Worm (Caenorhabditis elegans) whole organism, L4 larva: ENCODE data around the gene ech-3.

ENCODE experiments used
- F26F4.8 ChIP-seq: fragments of 200-800 bp; sonication (Bioruptor generic); conservative IDR thresholded peaks from 2 replicates; pipeline ENCODE4 v1.3.6; 2022; ENCODE audit warnings: missing genetic modification characterization, missing compliant biosample characterization
- F37D6.2 ChIP-seq: sonication (generic microtip); optimal IDR thresholded peaks from 2 replicates; lab custom pipeline; 2016; ENCODE audit warnings: mild to moderate bottlenecking, missing genetic modification characterization, missing compliant biosample characterization
- T20F7.1 ChIP-seq: fragments of 200-800 bp; sonication (Bioruptor generic); optimal IDR thresholded peaks from 2 replicates; lab custom pipeline; 2018; ENCODE audit warnings: mild to moderate bottlenecking, missing genetic modification characterization, missing compliant biosample characterization
- Y105C5A.15 ChIP-seq: fragments of 200-800 bp; sonication (Bioruptor generic); IDR thresholded peaks from 2 replicates; pipeline ENCODE4 v1.3.6; 2022; ENCODE audit warnings: missing genetic modification characterization, missing compliant biosample characterization
- Y75B8A.6 ChIP-seq: fragments of 200-800 bp; sonication (Bioruptor generic); IDR thresholded peaks from 2 replicates; pipeline ENCODE4 v1.3.6; 2022; ENCODE audit warnings: missing genetic modification reagents, missing genetic modification characterization, missing compliant biosample characterization
- ceh-62 ChIP-seq: sonication (generic microtip); optimal IDR thresholded peaks from 2 replicates; lab custom pipeline; 2017; ENCODE audit warnings: missing biosample characterization, missing genetic modification characterization
- ces-1 ChIP-seq: fragments of 150-350 bp; sonication (generic microtip); optimal IDR thresholded peaks from 4 replicates; lab custom pipeline; 2014; ENCODE audit warnings: missing biosample characterization, missing genetic modification reagents, missing genetic modification characterization
- cey-2 ChIP-seq: sonication (generic microtip); optimal IDR thresholded peaks from 3 replicates; lab custom pipeline; 2017; ENCODE audit warnings: missing genetic modification characterization, mild to moderate bottlenecking, missing compliant biosample characterization, antibody characterized with exemption, borderline replicate concordance; ENCODE audit not compliant: insufficient read depth
- daf-12 ChIP-seq: fragments of 150-350 bp; optimal IDR thresholded peaks from 2 replicates; lab custom pipeline; 2014; ENCODE audit warnings: missing biosample characterization, missing genetic modification reagents, missing genetic modification characterization
- daf-8 ChIP-seq: fragments of 200-800 bp; sonication (Bioruptor generic); IDR thresholded peaks from 2 replicates; pipeline ENCODE4 v1.3.6; 2022; ENCODE audit warnings: missing genetic modification characterization, missing compliant biosample characterization
- dmd-8 ChIP-seq: fragments of 200-800 bp; sonication (Bioruptor generic); IDR thresholded peaks from 2 replicates; pipeline ENCODE4 v1.3.6; 2022; ENCODE audit warnings: missing genetic modification characterization, missing compliant biosample characterization
- dpl-1 ChIP-seq: fragments of 150-350 bp; optimal IDR thresholded peaks from 2 replicates; lab custom pipeline; 2014; ENCODE audit warnings: missing biosample characterization, missing genetic modification reagents, missing genetic modification characterization
- dve-1 ChIP-seq: sonication (generic microtip); optimal IDR thresholded peaks from 2 replicates; lab custom pipeline; 2017; ENCODE audit warnings: antibody characterized with exemption, mild to moderate bottlenecking, missing genetic modification characterization, missing compliant biosample characterization; ENCODE audit not compliant: insufficient read depth
- fkh-10 ChIP-seq: fragments of 150-350 bp; optimal IDR thresholded peaks from 2 replicates; lab custom pipeline; 2014; ENCODE audit warnings: missing biosample characterization, missing genetic modification reagents, missing genetic modification characterization
- hif-1 ChIP-seq, 2 experiments: sonication (generic microtip); optimal IDR thresholded peaks; 2 replicates each; lab custom pipeline; 2016 to 2017; ENCODE audit warnings: missing compliant biosample characterization in 2 of 2, missing genetic modification characterization in 2 of 2, missing genetic modification reagents in 2 of 2, missing genotype in 2 of 2, mild to moderate bottlenecking in 1 of 2
- lin-38 ChIP-seq: fragments of 200-800 bp; sonication (Bioruptor generic); IDR thresholded peaks from 2 replicates; pipeline ENCODE4 v1.3.6; 2022; ENCODE audit warnings: missing genetic modification reagents, missing genetic modification characterization, missing compliant biosample characterization
- mdt-29 ChIP-seq: fragments of 200-800 bp; sonication (Bioruptor generic); IDR thresholded peaks from 2 replicates; pipeline ENCODE4 v1.3.6; 2022; ENCODE audit warnings: missing genetic modification reagents, missing genetic modification characterization, missing compliant biosample characterization
- mes-2 ChIP-seq: sonication (generic microtip); optimal IDR thresholded peaks from 2 replicates; lab custom pipeline; 2016; ENCODE audit warnings: missing genotype, mild to moderate bottlenecking, missing genetic modification characterization, missing compliant biosample characterization; ENCODE audit not compliant: poor library complexity, severe bottlenecking
- mxl-3 ChIP-seq: fragments of 200-800 bp; sonication (Bioruptor generic); optimal IDR thresholded peaks from 2 replicates; lab custom pipeline; 2018; ENCODE audit warnings: mild to moderate bottlenecking, missing genetic modification characterization, missing compliant biosample characterization
- nhr-11 ChIP-seq: fragments of 150-350 bp; optimal IDR thresholded peaks from 2 replicates; lab custom pipeline; 2014; ENCODE audit warnings: missing biosample characterization, missing genetic modification characterization
- nhr-111 ChIP-seq: fragments of 200-800 bp; sonication (Bioruptor generic); optimal IDR thresholded peaks from 2 replicates; lab custom pipeline; 2018; ENCODE audit warnings: mild to moderate bottlenecking, missing genetic modification characterization, missing compliant biosample characterization
- nhr-237 ChIP-seq: sonication (generic microtip); optimal IDR thresholded peaks from 2 replicates; lab custom pipeline; 2017; ENCODE audit warnings: missing biosample characterization, missing genetic modification characterization
- nhr-77 ChIP-seq: fragments of 150-350 bp; optimal IDR thresholded peaks from 2 replicates; lab custom pipeline; 2014; ENCODE audit warnings: missing biosample characterization, missing genetic modification characterization
- pqm-1 ChIP-seq: sonication (generic microtip); optimal IDR thresholded peaks from 2 replicates; lab custom pipeline; 2017; ENCODE audit warnings: missing biosample characterization, missing genetic modification characterization
- unc-62 ChIP-seq, 3 experiments: fragments of 150-350 bp in 1 of 3; sonication (generic microtip); optimal IDR thresholded peaks in 2 of 3; peaks in 1 of 3; 1 replicate in 1 of 3; 2 replicates in 2 of 3; lab custom pipeline; 2014 to 2017; ENCODE audit warnings: missing biosample characterization in 3 of 3, missing genetic modification characterization in 3 of 3, missing genetic modification reagents in 3 of 3, missing genotype in 1 of 3
- zfp-2 ChIP-seq: sonication (generic microtip); optimal IDR thresholded peaks from 2 replicates; lab custom pipeline; 2016; ENCODE audit warnings: mild to moderate bottlenecking, missing genetic modification characterization, missing compliant biosample characterization
- zip-2 ChIP-seq: fragments of 150-350 bp; optimal IDR thresholded peaks from 2 replicates; lab custom pipeline; 2014; ENCODE audit warnings: missing biosample characterization, missing genetic modification characterization
- ztf-7 ChIP-seq: fragments of 150-350 bp; optimal IDR thresholded peaks from 2 replicates; lab custom pipeline; 2014; ENCODE audit warnings: missing biosample characterization, missing genetic modification characterization

Gene ech-3

ce11 chrV:8062074-8062473 lies 40.1 kb downstream of the ech-3 start, which contains the start of gene str-139:
Gene str-139 (minus strand): TSS chrV:8062174.
- TF ChIP-seq T20F7.1 (no peak), ceh-62 (tag; lab: Kevin White, UChicago) (no peak), dpl-1 (GFP tag; lab: Kevin White, UChicago) (no peak), nhr-111 (GFP tag; lab: Kevin White, UChicago) (no peak), daf-12 (tag; lab: Kevin White, UChicago) (no peak), cey-2 (tag; lab: Kevin White, UChicago) (no peak), zfp-2 (tag; lab: Kevin White, UChicago) (no peak), mes-2 (no peak), pqm-1 (no peak), mdt-29 (no peak), lin-38 (GFP tag; lab: Robert Waterston, UW) (no peak), hif-1 (tag; optimal IDR thresholded peaks at IDR 0.05; lab: Kevin White, UChicago) (no peak), zip-2 (no peak), F26F4.8 (no peak), Y75B8A.6 (no peak), ztf-7 (tag; lab: Kevin White, UChicago) (no peak)

DNA sequence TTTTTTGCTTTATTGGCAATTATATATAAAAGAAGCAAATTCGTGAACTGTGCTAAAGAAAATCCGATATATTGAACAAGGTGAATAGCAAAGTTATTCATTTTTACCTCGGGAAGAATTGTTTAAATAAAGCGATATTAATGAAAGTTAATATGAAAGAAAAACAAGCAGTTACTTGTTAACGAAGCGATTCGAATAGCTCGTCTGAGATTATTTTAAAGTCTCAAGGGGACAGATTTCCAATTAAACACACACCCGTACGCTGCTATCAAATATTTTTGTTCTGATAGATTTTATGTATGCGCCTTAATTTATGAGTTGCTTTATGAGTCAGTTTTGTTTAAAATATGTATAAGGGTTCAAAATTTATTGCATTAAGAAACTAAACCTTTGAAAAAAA lies 45.8 kb downstream of the ech-3 start, which contains the start of gene str-140:
TSS of gene str-140 (minus strand) at position 101 of the 400 bp plus-strand sequence.
- no peak for TF ChIP-seq Y105C5A.15 (GFP tag; lab: Robert Waterston, UW)
- no peak for TF ChIP-seq nhr-77 (tag; lab: Kevin White, UChicago)
- TF ChIP-seq nhr-237 (tag; lab: Kevin White, UChicago): no peak
- no peak for TF ChIP-seq daf-8 (GFP tag; lab: Robert Waterston, UW)

- no peak for TF ChIP-seq fkh-10
- TF ChIP-seq dmd-8 (GFP tag; lab: Robert Waterston, UW): no peak
- TF ChIP-seq ces-1 (GFP tag; lab: Kevin White, UChicago): no peak
- peak in 1 of 2 experiments; percentile 17 for TF ChIP-seq unc-62 (GFP tag; optimal IDR thresholded peaks at IDR 0.05 in 1 of 2; lab: Kevin White, UChicago)
- no peak for TF ChIP-seq unc-62 (tag; optimal IDR thresholded peaks at IDR 0.05; lab: Kevin White, UChicago)
- TF ChIP-seq Y105C5A.15 (GFP tag; lab: Robert Waterston, UW): no peak
Measured at ce11 chrV:8069637-8070036, 47.6 kb downstream of the ech-3 start, which contains the start of gene str-143. Gene str-143 (minus strand): TSS chrV:8069737.

DNA sequence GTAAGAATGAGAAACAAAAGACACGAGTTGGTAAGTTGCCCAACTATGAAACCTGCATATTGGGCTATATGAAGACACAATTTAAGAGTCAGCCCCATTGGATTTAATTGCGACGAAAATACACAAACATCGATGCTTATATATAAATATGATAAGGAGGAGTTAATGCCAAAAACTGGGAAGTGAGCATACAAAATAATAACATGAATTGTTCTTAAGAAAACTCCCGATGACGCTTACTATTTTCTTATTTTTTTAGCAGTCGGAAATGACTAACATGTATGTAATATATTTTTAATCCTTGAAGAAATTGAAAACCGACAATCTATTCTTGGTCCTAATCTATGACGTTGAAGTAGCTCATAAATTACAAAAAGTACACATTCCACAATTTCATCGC lies 50.0 kb downstream of the ech-3 start, which contains the start of gene str-144:
TSS of gene str-144 (minus strand) at position 101 of the 400 bp plus-strand sequence.
- TF ChIP-seq nhr-111 (GFP tag; lab: Kevin White, UChicago): no peak
- TF ChIP-seq nhr-11 (tag; lab: Kevin White, UChicago): no peak
- no peak for TF ChIP-seq F37D6.2 (tag; lab: Kevin White, UChicago)
- TF ChIP-seq mxl-3: no peak
- no peak for TF ChIP-seq dve-1 (tag; lab: Kevin White, UChicago)
- TF ChIP-seq Y75B8A.6: no peak
